Fruit fly (Drosophila melanogaster) whole organism, prepupa: ENCODE data around the gene Mekk1.

Source experiments
- Eip75B ChIP-seq: fragments of 200-800 bp; sonication (Bioruptor generic); optimal IDR thresholded peaks from 3 replicates; lab custom pipeline; 2016; ENCODE audit warnings: missing biosample characterization, missing genetic modification characterization
- acj6 ChIP-seq: fragments of 200-800 bp; sonication (Bioruptor generic); optimal IDR thresholded peaks from 3 replicates; lab custom pipeline; 2016; ENCODE audit warnings: missing biosample characterization, missing genetic modification characterization
- cyc ChIP-seq: fragments of 200-800 bp; sonication (Bioruptor generic); optimal IDR thresholded peaks from 3 replicates; lab custom pipeline; 2016; ENCODE audit warnings: missing biosample characterization, missing genetic modification characterization

DNA sequence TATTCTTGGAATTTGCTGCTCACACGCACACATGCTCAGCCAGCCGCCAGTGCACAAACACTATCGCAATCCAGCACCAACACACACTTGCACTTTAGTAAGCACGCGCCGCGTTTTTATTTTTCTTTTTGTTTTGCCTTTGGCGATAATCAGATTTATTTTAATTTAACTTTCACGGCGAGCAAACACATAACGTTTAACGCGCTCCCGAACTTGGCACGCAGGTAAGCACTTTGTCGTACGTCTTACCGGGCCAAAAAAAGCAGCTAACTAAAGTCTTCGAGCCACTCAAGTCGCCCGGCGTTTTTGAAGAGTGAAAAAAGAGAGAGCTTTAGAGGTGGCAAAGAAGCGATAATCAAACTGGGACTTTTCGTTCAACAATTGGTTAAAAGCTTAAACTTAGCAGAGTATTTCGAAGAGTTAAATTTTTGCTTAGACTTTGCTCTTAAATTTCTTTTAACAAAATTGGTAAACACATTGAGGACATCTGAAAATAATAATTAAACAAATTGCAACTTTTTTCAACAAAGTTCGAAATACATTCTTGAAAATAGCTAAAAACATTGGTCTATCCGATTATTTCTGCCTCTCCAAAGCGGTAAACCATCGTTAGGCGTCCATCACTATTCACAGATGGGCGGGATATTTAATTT is at the start of gene Mekk1:
- peak; percentile 46 for TF ChIP-seq Eip75B (GFP tag; lab: Kevin White, UChicago)
- peak; percentile 59 for TF ChIP-seq acj6 (GFP tag; lab: Kevin White, UChicago)
- TF ChIP-seq cyc (GFP tag; lab: Kevin White, UChicago): peak; percentile 65
